Fruit fly (Drosophila melanogaster) whole organism, embryonic: ENCODE results near the gene CG15528.

Experiments used
- Atf6 ChIP-seq: fragments of 200-800 bp; sonication (Bioruptor generic); IDR thresholded peaks from 2 replicates; pipeline ENCODE4 v1.3.6; 2022; ENCODE audit warnings: missing biosample characterization, missing genetic modification characterization
- CG10366 ChIP-seq: fragments of 200-800 bp; sonication (Bioruptor generic); IDR thresholded peaks from 2 replicates; pipeline ENCODE4 v1.3.6; 2022; ENCODE audit warnings: missing biosample characterization, missing genetic modification characterization
- CG10462 ChIP-seq: fragments of 200-800 bp; sonication (Bioruptor generic); optimal IDR thresholded peaks from 2 replicates; lab custom pipeline; 2016; ENCODE audit warnings: missing biosample characterization, missing genetic modification characterization
- CG12155 ChIP-seq: fragments of 200-800 bp; sonication (Bioruptor generic); optimal IDR thresholded peaks from 3 replicates; lab custom pipeline; 2016; ENCODE audit warnings: missing biosample characterization, missing genetic modification characterization
- CG13775 ChIP-seq: fragments of 200-800 bp; sonication (Bioruptor generic); optimal IDR thresholded peaks from 3 replicates; lab custom pipeline; 2017; ENCODE audit warnings: missing biosample characterization, mild to moderate bottlenecking, missing genetic modification characterization
- CG15269 ChIP-seq: fragments of 200-800 bp; sonication (Bioruptor generic); optimal IDR thresholded peaks from 2 replicates; lab custom pipeline; 2018; ENCODE audit warnings: missing biosample characterization, mild to moderate bottlenecking, missing genetic modification characterization, moderate library complexity
- CG15479 ChIP-seq: fragments of 200-800 bp; sonication (Bioruptor generic); optimal IDR thresholded peaks from 3 replicates; lab custom pipeline; 2019; ENCODE audit warnings: missing biosample characterization, mild to moderate bottlenecking, missing genetic modification characterization, moderate library complexity
- CG15601 ChIP-seq: fragments of 200-800 bp; sonication (Bioruptor generic); optimal IDR thresholded peaks from 3 replicates; lab custom pipeline; 2019; ENCODE audit warnings: missing biosample characterization, mild to moderate bottlenecking, missing genetic modification characterization, moderate library complexity
- CG16863 ChIP-seq: fragments of 200-800 bp; sonication (Bioruptor generic); optimal IDR thresholded peaks from 3 replicates; lab custom pipeline; 2016; ENCODE audit warnings: missing biosample characterization, missing genetic modification characterization
- CG18011 ChIP-seq: fragments of 200-800 bp; sonication (Bioruptor generic); optimal IDR thresholded peaks from 2 replicates; lab custom pipeline; 2017; ENCODE audit warnings: missing biosample characterization, missing genetic modification characterization, mild to moderate bottlenecking, moderate library complexity, missing genotype
- CG1832 ChIP-seq: fragments of 200-800 bp; sonication (Bioruptor generic); optimal IDR thresholded peaks from 2 replicates; lab custom pipeline; 2017; ENCODE audit warnings: missing biosample characterization, mild to moderate bottlenecking, missing genetic modification characterization, inconsistent platforms
- CG32772 ChIP-seq: fragments of 200-800 bp; sonication (Bioruptor generic); IDR thresholded peaks from 2 replicates; pipeline ENCODE4 v1.3.6; 2022; ENCODE audit warnings: missing biosample characterization, missing genetic modification characterization
- CG34376 ChIP-seq: fragments of 200-800 bp; sonication (Bioruptor generic); optimal IDR thresholded peaks from 2 replicates; lab custom pipeline; 2018; ENCODE audit warnings: missing biosample characterization, mild to moderate bottlenecking, missing genetic modification characterization
- CG6791 ChIP-seq: fragments of 200-800 bp; sonication (Bioruptor generic); IDR thresholded peaks from 3 replicates; pipeline ENCODE4 v1.3.6; 2022; ENCODE audit warnings: missing biosample characterization, missing genetic modification characterization; ENCODE audit not compliant: partially characterized antibody
- CG7786 ChIP-seq: fragments of 200-800 bp; sonication (Bioruptor generic); optimal IDR thresholded peaks from 2 replicates; lab custom pipeline; 2016; ENCODE audit warnings: missing biosample characterization, missing genetic modification characterization
- CG8089 ChIP-seq: fragments of 200-800 bp; sonication (Bioruptor generic); optimal IDR thresholded peaks from 3 replicates; lab custom pipeline; 2016; ENCODE audit warnings: missing biosample characterization, missing genetic modification characterization
- CG8924 ChIP-seq: fragments of 200-800 bp; optimal IDR thresholded peaks from 3 replicates; lab custom pipeline; 2019; ENCODE audit warnings: missing biosample characterization, mild to moderate bottlenecking, missing genetic modification characterization, moderate library complexity
- CG9609 ChIP-seq: fragments of 200-800 bp; sonication (Bioruptor generic); optimal IDR thresholded peaks from 3 replicates; lab custom pipeline; 2016; ENCODE audit warnings: missing biosample characterization, missing genetic modification characterization
- CTCF ChIP-seq: fragments of 200-800 bp; sonication (Bioruptor generic); optimal IDR thresholded peaks from 2 replicates; lab custom pipeline; 2017; ENCODE audit warnings: missing biosample characterization, mild to moderate bottlenecking, missing genetic modification characterization, moderate library complexity
- CoRest ChIP-seq: fragments of 200-800 bp; sonication (Bioruptor generic); optimal IDR thresholded peaks from 3 replicates; lab custom pipeline; 2018; ENCODE audit warnings: missing biosample characterization, mild to moderate bottlenecking, missing genetic modification characterization, moderate library complexity
- D19A ChIP-seq: fragments of 200-800 bp; optimal IDR thresholded peaks from 3 replicates; lab custom pipeline; 2019; ENCODE audit warnings: missing biosample characterization, mild to moderate bottlenecking, missing genetic modification characterization, moderate library complexity
- Doc2 ChIP-seq: fragments of 200-800 bp; sonication (Bioruptor generic); IDR thresholded peaks from 2 replicates; pipeline ENCODE4 v1.3.6; 2022; ENCODE audit warnings: missing biosample characterization, missing genetic modification characterization
- Elba2 ChIP-seq: fragments of 200-800 bp; sonication (Bioruptor generic); optimal IDR thresholded peaks from 3 replicates; lab custom pipeline; 2016; ENCODE audit warnings: missing biosample characterization, missing genetic modification characterization
- Fer1 ChIP-seq: fragments of 200-800 bp; sonication (Bioruptor generic); optimal IDR thresholded peaks from 2 replicates; lab custom pipeline; 2017; ENCODE audit warnings: missing biosample characterization, mild to moderate bottlenecking, missing genetic modification characterization
- HHEX ChIP-seq: fragments of 200-800 bp; sonication (Bioruptor generic); optimal IDR thresholded peaks from 3 replicates; lab custom pipeline; 2017; ENCODE audit warnings: missing biosample characterization, mild to moderate bottlenecking, missing genetic modification characterization, missing genetic modification reagents
- Hr3 ChIP-seq: fragments of 200-800 bp; sonication (Bioruptor generic); optimal IDR thresholded peaks from 3 replicates; lab custom pipeline; 2016; ENCODE audit warnings: missing biosample characterization, missing genetic modification characterization
- Jarid2 ChIP-seq: fragments of 200-800 bp; sonication (Bioruptor generic); optimal IDR thresholded peaks from 3 replicates; lab custom pipeline; 2017; ENCODE audit warnings: mild to moderate bottlenecking, missing biosample characterization, missing genetic modification reagents, missing genetic modification characterization
- MBD-R2 ChIP-seq: fragments of 200-800 bp; sonication (Bioruptor generic); IDR thresholded peaks from 2 replicates; pipeline ENCODE4 v1.3.6; 2022; ENCODE audit warnings: missing biosample characterization, missing genetic modification characterization
- Max ChIP-seq: fragments of 200-800 bp; sonication (Bioruptor generic); optimal IDR thresholded peaks from 2 replicates; lab custom pipeline; 2016; ENCODE audit warnings: missing biosample characterization, mild to moderate bottlenecking, missing genetic modification characterization
- NC2α ChIP-seq: fragments of 200-800 bp; sonication (Bioruptor generic); optimal IDR thresholded peaks from 2 replicates; lab custom pipeline; 2016; ENCODE audit warnings: missing biosample characterization, missing genetic modification characterization
- Pdp1 ChIP-seq, 2 experiments: fragments of 200-800 bp; sonication (Bioruptor generic); optimal IDR thresholded peaks; 3 replicates each; lab custom pipeline; 2016; ENCODE audit warnings: missing biosample characterization in 2 of 2, missing genetic modification characterization in 2 of 2, mild to moderate bottlenecking in 1 of 2, moderate library complexity in 1 of 2
- Side ChIP-seq: fragments of 200-800 bp; sonication (Bioruptor generic); optimal IDR thresholded peaks from 2 replicates; lab custom pipeline; 2016; ENCODE audit warnings: missing biosample characterization, missing genetic modification characterization
- Spps ChIP-seq: fragments of 200-800 bp; sonication (Bioruptor generic); optimal IDR thresholded peaks from 2 replicates; lab custom pipeline; 2018; ENCODE audit warnings: missing biosample characterization, mild to moderate bottlenecking, missing genetic modification characterization
- TFAM ChIP-seq: fragments of 200-800 bp; sonication (Bioruptor generic); optimal IDR thresholded peaks from 2 replicates; lab custom pipeline; 2017; ENCODE audit warnings: missing biosample characterization, missing genetic modification characterization, inconsistent platforms
- Tbp ChIP-seq: fragments of >200 bp; optimal IDR thresholded peaks from 2 replicates; lab custom pipeline; 2018; ENCODE audit warnings: missing biosample characterization, missing genetic modification characterization
- caup ChIP-seq: fragments of 200-800 bp; sonication (Bioruptor generic); optimal IDR thresholded peaks from 3 replicates; lab custom pipeline; 2017; ENCODE audit warnings: missing biosample characterization, mild to moderate bottlenecking, missing genetic modification characterization, moderate library complexity; ENCODE audit not compliant: severe bottlenecking
- ci ChIP-seq: fragments of 200-800 bp; sonication (Bioruptor generic); IDR thresholded peaks from 3 replicates; pipeline ENCODE4 v1.3.6; 2022; ENCODE audit warnings: missing biosample characterization, missing genetic modification characterization
- da ChIP-seq: fragments of 200-800 bp; sonication (Bioruptor generic); optimal IDR thresholded peaks from 2 replicates; lab custom pipeline; 2016; ENCODE audit warnings: missing biosample characterization, missing genetic modification characterization
- dysf ChIP-seq: fragments of 200-800 bp; sonication (Bioruptor generic); IDR thresholded peaks from 3 replicates; pipeline ENCODE4 v1.3.6; 2022; ENCODE audit warnings: missing biosample characterization, missing genetic modification characterization
- fd64A ChIP-seq: fragments of 200-800 bp; sonication (Bioruptor generic); optimal IDR thresholded peaks from 3 replicates; lab custom pipeline; 2018; ENCODE audit warnings: missing biosample characterization, mild to moderate bottlenecking, missing genetic modification characterization
- h ChIP-seq: fragments of >200 bp; optimal IDR thresholded peaks from 2 replicates; lab custom pipeline; 2017
- hb ChIP-seq: fragments of 200-800 bp; sonication (Bioruptor generic); IDR thresholded peaks from 3 replicates; pipeline ENCODE4 v1.3.6; 2022; ENCODE audit warnings: missing biosample characterization, missing genetic modification characterization; ENCODE audit not compliant: partially characterized antibody
- inv ChIP-seq: fragments of 200-800 bp; sonication (Bioruptor generic); IDR thresholded peaks from 2 replicates; pipeline ENCODE4 v1.3.6; 2022; ENCODE audit warnings: missing biosample characterization, missing genetic modification characterization; ENCODE audit not compliant: partially characterized antibody
- ken ChIP-seq: fragments of 200-800 bp; sonication (Bioruptor generic); IDR thresholded peaks from 3 replicates; pipeline ENCODE4 v1.3.6; 2022; ENCODE audit warnings: missing biosample characterization, missing genetic modification characterization
- mam ChIP-seq: fragments of 200-800 bp; sonication (Bioruptor generic); optimal IDR thresholded peaks from 3 replicates; lab custom pipeline; 2016; ENCODE audit warnings: missing biosample characterization, missing genetic modification characterization
- prd ChIP-seq, 3 experiments: fragments of >200 bp in 2 of 3; fragments of 200-800 bp in 1 of 3; sonication (Bioruptor generic) in 1 of 3; optimal IDR thresholded peaks in 2 of 3; IDR thresholded peaks in 1 of 3; 2 replicates in 2 of 3; 3 replicates in 1 of 3; pipeline versions ENCODE4 v1.3.6 to Lab custom; 2017 to 2022; ENCODE audit warnings: missing biosample characterization in 1 of 3, missing genetic modification characterization in 1 of 3
- rib ChIP-seq: fragments of 200-800 bp; sonication (Bioruptor generic); IDR thresholded peaks from 2 replicates; pipeline ENCODE4 v1.3.6; 2022; ENCODE audit warnings: missing biosample characterization, missing genetic modification characterization
- row ChIP-seq: fragments of 200-800 bp; sonication (Bioruptor generic); IDR thresholded peaks from 3 replicates; pipeline ENCODE4 v1.3.6; 2022; ENCODE audit warnings: missing biosample characterization, missing genetic modification characterization
- schlank ChIP-seq: fragments of 200-800 bp; sonication (Bioruptor generic); optimal IDR thresholded peaks from 2 replicates; lab custom pipeline; 2018; ENCODE audit warnings: missing biosample characterization, mild to moderate bottlenecking, missing genetic modification characterization
- sens-2 ChIP-seq: fragments of 200-800 bp; sonication (Bioruptor generic); IDR thresholded peaks from 2 replicates; pipeline ENCODE4 v1.3.6; 2022; ENCODE audit warnings: missing biosample characterization, missing genetic modification characterization
- so ChIP-seq: fragments of 200-800 bp; sonication (Bioruptor generic); IDR thresholded peaks from 3 replicates; pipeline ENCODE4 v1.3.6; 2022; ENCODE audit warnings: missing biosample characterization, missing genetic modification characterization
- sob ChIP-seq: fragments of 200-800 bp; sonication (Bioruptor generic); IDR thresholded peaks from 2 replicates; pipeline ENCODE4 v1.3.6; 2022; ENCODE audit warnings: missing biosample characterization, missing genetic modification characterization

The CG15528 gene

dm6 chr3R:30061154-30061482 is 9.2 kb upstream of the CG15528 start (continued):
- TF ChIP-seq CG6791 (GFP tag; lab: Robert Waterston, UW) = no peak
- TF ChIP-seq ken (GFP tag; lab: Robert Waterston, UW) = peak; percentile 93
- no peak for TF ChIP-seq da (GFP tag; lab: Kevin White, UChicago)
- TF ChIP-seq CG13775 (GFP tag; lab: Kevin White, UChicago) = peak; percentile 33
- TF ChIP-seq CG7786 (GFP tag; lab: Kevin White, UChicago) = peak; percentile 60
- TF ChIP-seq Side (GFP tag; lab: Kevin White, UChicago) = peak; percentile 89
- peak; percentile 87 for TF ChIP-seq mam
- peak; percentile 74 for TF ChIP-seq MBD-R2 (GFP tag; lab: Robert Waterston, UW)
- TF ChIP-seq Doc2 (GFP tag; lab: Robert Waterston, UW) = peak; percentile 56
- TF ChIP-seq sens-2 (GFP tag; lab: Robert Waterston, UW) = peak; percentile 89
- TF ChIP-seq CG9609 (GFP tag; lab: Kevin White, UChicago) = peak; percentile 68
- TF ChIP-seq CG16863 (GFP tag; lab: Kevin White, UChicago) = peak; percentile 73
- no peak for TF ChIP-seq schlank (tag; lab: Kevin White, UChicago)
- no peak for TF ChIP-seq h (lab: Kevin White, UChicago)
- TF ChIP-seq CG8089 (GFP tag; lab: Kevin White, UChicago) = peak; percentile 71
- peak; percentile 54 for TF ChIP-seq CG15601
- TF ChIP-seq Atf6 (GFP tag; lab: Robert Waterston, UW) = peak; percentile 90
- TF ChIP-seq ci = peak; percentile 97
- TF ChIP-seq CG15479 (GFP tag; lab: Kevin White, UChicago) = no peak
- peak; percentile 78 for TF ChIP-seq CG15269 (tag; lab: Kevin White, UChicago)
- TF ChIP-seq dysf (GFP tag; lab: Robert Waterston, UW) = peak; percentile 88
- peak; percentile 70 for TF ChIP-seq CoRest
- no peak for TF ChIP-seq CG18011 (GFP tag; lab: Kevin White, UChicago)
- no peak for TF ChIP-seq Tbp (GFP tag; lab: Kevin White, UChicago)
- TF ChIP-seq D19A = peak; percentile 90
- peak; percentile 87 to 89 for TF ChIP-seq Pdp1 (GFP tag; optimal IDR thresholded peaks at IDR 0.05; lab: Kevin White, UChicago)
- TF ChIP-seq Spps (tag; lab: Kevin White, UChicago) = peak; percentile 82
- TF ChIP-seq CG8924 (tag; lab: Kevin White, UChicago) = peak; percentile 91
- TF ChIP-seq Hr3 (GFP tag; lab: Kevin White, UChicago) = peak; percentile 62
- peak; percentile 88 for TF ChIP-seq Fer1
- peak; percentile 85 for TF ChIP-seq Max
- TF ChIP-seq CG10366 (GFP tag; lab: Robert Waterston, UW) = peak; percentile 95
- TF ChIP-seq rib (GFP tag; lab: Robert Waterston, UW) = peak; percentile 62; the same call in 1 of the 2 replicates
- TF ChIP-seq HHEX (GFP tag; lab: Kevin White, UChicago) = peak; percentile 85
- TF ChIP-seq hb (GFP tag; lab: Robert Waterston, UW) = no peak
- peak; percentile 93 for TF ChIP-seq so (GFP tag; lab: Robert Waterston, UW)
- TF ChIP-seq prd (optimal IDR thresholded peaks at IDR 0.05; lab: Kevin White, UChicago) = no peak
- TF ChIP-seq prd (GFP tag; IDR thresholded peaks at IDR 0.05; lab: Robert Waterston, UW) = peak; percentile 92
- peak; percentile 37 for TF ChIP-seq CG34376
- peak; percentile 72 for TF ChIP-seq TFAM
- TF ChIP-seq CG12155 (GFP tag; lab: Kevin White, UChicago) = peak; percentile 52
- peak; percentile 42 for TF ChIP-seq NC2α (GFP tag; lab: Kevin White, UChicago)
- no peak for TF ChIP-seq Elba2 (GFP tag; lab: Kevin White, UChicago)
- TF ChIP-seq row (GFP tag; lab: Robert Waterston, UW) = peak; percentile 91
- TF ChIP-seq caup (GFP tag; lab: Kevin White, UChicago) = peak; percentile 85
- peak; percentile 71 for TF ChIP-seq Jarid2
- TF ChIP-seq inv (GFP tag; lab: Robert Waterston, UW) = no peak
- no peak for TF ChIP-seq CG1832
- TF ChIP-seq CG32772 (GFP tag; lab: Robert Waterston, UW) = peak; percentile 91
- peak; percentile 88 for TF ChIP-seq sob
- peak; percentile 84 for TF ChIP-seq fd64A
- TF ChIP-seq CTCF (GFP tag; lab: Kevin White, UChicago) = peak; percentile 48
- TF ChIP-seq CG10462 = peak; percentile 60
